Fruit fly (Drosophila melanogaster): ENCODE data around the gene CG7810.

DNA sequence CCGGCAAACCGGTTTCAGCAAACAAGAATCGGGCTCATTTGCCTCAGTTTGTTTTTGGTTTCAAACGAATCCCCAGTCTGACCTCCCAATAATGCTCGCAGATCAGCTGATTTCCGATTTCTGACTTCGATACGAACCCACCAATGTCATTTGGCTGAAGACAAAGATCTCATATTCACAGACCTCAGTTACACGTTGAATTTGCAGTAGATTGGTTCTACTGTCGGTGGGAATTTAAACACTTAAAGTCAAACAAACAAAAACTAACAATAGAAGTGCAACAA, 16.2 kb upstream of the CG7810 start, which contains the start of gene CG14275:
- TF ChIP-seq CG8301 (tag; optimal IDR thresholded peaks at IDR 0.05), result no peak
- TF ChIP-seq CG13204 (GFP tag; optimal IDR thresholded peaks at IDR 0.05), result no peak
- TF ChIP-seq CG32121 (GFP tag; IDR thresholded peaks at IDR 0.05), result no peak
- TF ChIP-seq CG4496 (GFP tag; IDR thresholded peaks at IDR 0.05), result no peak
- no peak for TF ChIP-seq CG14655 (GFP tag; optimal IDR thresholded peaks at IDR 0.05)
- no peak for TF ChIP-seq rn (GFP tag; IDR thresholded peaks at IDR 0.05)
- TF ChIP-seq CG15710 (tag; optimal IDR thresholded peaks at IDR 0.05), result no peak
